Worm (Caenorhabditis elegans) whole organism, midembryonic: ENCODE measurements around the gene Y37E11B.1.

ENCODE experiments used
- T22C8.4 ChIP-seq: fragments of 200-800 bp; sonication (Bioruptor generic); IDR thresholded peaks from 2 replicates; pipeline ENCODE4 v1.3.6; 2022; ENCODE audit warnings: missing genetic modification characterization, missing compliant biosample characterization
- cog-1 ChIP-seq: sonication (generic microtip); optimal IDR thresholded peaks from 2 replicates; lab custom pipeline; 2016; ENCODE audit warnings: missing genetic modification characterization, missing compliant biosample characterization
- flt-1 ChIP-seq: fragments of 200-800 bp; sonication (Bioruptor generic); IDR thresholded peaks from 2 replicates; pipeline ENCODE4 v1.3.6; 2022; ENCODE audit warnings: missing genetic modification characterization, missing compliant biosample characterization
- klf-2 ChIP-seq: fragments of 200-800 bp; sonication (Bioruptor generic); conservative IDR thresholded peaks from 2 replicates; pipeline ENCODE4 v1.3.6; 2022; ENCODE audit warnings: missing genetic modification reagents, missing genetic modification characterization, missing compliant biosample characterization
- med-1 ChIP-seq: sonication (generic microtip); optimal IDR thresholded peaks from 2 replicates; lab custom pipeline; 2017; ENCODE audit warnings: missing genetic modification characterization, mild to moderate bottlenecking, missing compliant biosample characterization, antibody characterized with exemption, missing genetic modification reagents; ENCODE audit not compliant: insufficient read depth
- ref-1 ChIP-seq: fragments of 200-800 bp; sonication (Bioruptor generic); conservative IDR thresholded peaks from 2 replicates; pipeline ENCODE4 v1.3.6; 2022; ENCODE audit warnings: missing genetic modification reagents, missing genetic modification characterization, missing compliant biosample characterization
- tab-1 ChIP-seq: fragments of 200-800 bp; sonication (Bioruptor generic); IDR thresholded peaks from 2 replicates; pipeline ENCODE4 v1.3.6; 2022; ENCODE audit warnings: missing genetic modification characterization, missing compliant biosample characterization
- ztf-23 ChIP-seq: fragments of 200-800 bp; sonication (Bioruptor generic); IDR thresholded peaks from 2 replicates; pipeline ENCODE4 v1.3.6; 2022; ENCODE audit warnings: missing genetic modification reagents, missing genetic modification characterization, missing compliant biosample characterization
- ztf-29 ChIP-seq: fragments of 200-800 bp; sonication (Bioruptor generic); IDR thresholded peaks from 2 replicates; pipeline ENCODE4 v1.3.6; 2022; ENCODE audit warnings: missing genetic modification reagents, missing genetic modification characterization, missing compliant biosample characterization

- no peak for TF ChIP-seq T22C8.4 (GFP tag; lab: Robert Waterston, UW)
- no peak for TF ChIP-seq klf-2
- no peak for TF ChIP-seq ref-1 (GFP tag; lab: Robert Waterston, UW)
- no peak for TF ChIP-seq flt-1 (GFP tag; lab: Robert Waterston, UW)
- no peak for TF ChIP-seq med-1 (GFP tag; lab: Kevin White, UChicago)
- no peak for TF ChIP-seq ztf-29 (GFP tag; lab: Robert Waterston, UW)
- TF ChIP-seq ztf-23 (GFP tag; lab: Robert Waterston, UW) = no peak
- no peak for TF ChIP-seq cog-1
- TF ChIP-seq tab-1 (GFP tag; lab: Robert Waterston, UW) = no peak
These were observed 22.1 kb upstream of the Y37E11B.1 start, which contains the start of gene osm-9 for ce11 chrIV:3557331-3557730.
